Worm (Caenorhabditis elegans) whole organism, young adult: Measurements from ENCODE around the gene sre-28.

Experiments used
- F33H1.4 ChIP-seq: fragments of 200-800 bp; sonication (Bioruptor generic); IDR thresholded peaks from 2 replicates; pipeline ENCODE4 v1.3.6; 2022; ENCODE audit warnings: missing genetic modification reagents, missing genetic modification characterization, missing compliant biosample characterization
- atf-7 ChIP-seq: sonication (generic microtip); optimal IDR thresholded peaks from 2 replicates; lab custom pipeline; 2017; ENCODE audit warnings: mild to moderate bottlenecking, missing genetic modification characterization, missing compliant biosample characterization
- bed-2 ChIP-seq: fragments of 200-800 bp; sonication (Bioruptor generic); IDR thresholded peaks from 2 replicates; pipeline ENCODE4 v1.3.6; 2022; ENCODE audit warnings: missing genetic modification reagents, missing genetic modification characterization, missing compliant biosample characterization
- fkh-3 ChIP-seq: sonication (generic microtip); optimal IDR thresholded peaks from 2 replicates; lab custom pipeline; 2016; ENCODE audit warnings: mild to moderate bottlenecking, missing genetic modification characterization, missing compliant biosample characterization

DNA sequence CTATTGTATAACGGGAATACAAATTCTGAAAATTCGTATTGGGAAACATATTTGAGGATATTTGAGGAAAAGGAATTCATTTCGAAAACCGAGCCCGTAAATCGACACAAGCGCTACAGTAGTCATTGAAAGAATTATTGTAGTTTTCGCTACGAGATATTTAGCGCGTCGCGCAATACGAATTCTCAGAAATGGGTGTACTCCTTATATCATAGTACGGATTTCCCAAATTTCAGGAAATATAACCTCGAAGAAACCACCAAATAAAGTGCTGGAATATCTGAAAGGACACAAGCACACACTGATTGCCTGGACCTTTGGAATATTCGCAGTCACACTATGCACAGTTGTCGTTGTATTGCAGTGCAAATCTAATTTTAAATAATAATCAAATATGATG is 16.8 kb upstream of the sre-28 start:
- TF ChIP-seq fkh-3 (tag; lab: Kevin White, UChicago): no peak
- TF ChIP-seq atf-7 (tag; lab: Kevin White, UChicago): no peak
- TF ChIP-seq bed-2 (GFP tag; lab: Robert Waterston, UW): no peak
- no peak for TF ChIP-seq F33H1.4
